Fruit fly (Drosophila melanogaster) whole organism, embryonic: ENCODE results near the gene Drice.

Experiments
- Atf3 ChIP-seq: fragments of 200-800 bp; sonication (Bioruptor generic); optimal IDR thresholded peaks from 3 replicates; lab custom pipeline; 2016; ENCODE audit warnings: missing biosample characterization, missing genetic modification characterization
- Bgb ChIP-seq: fragments of 200-800 bp; sonication (Bioruptor generic); IDR thresholded peaks from 2 replicates; pipeline ENCODE4 v1.3.6; 2022; ENCODE audit warnings: missing biosample characterization, missing genetic modification characterization; ENCODE audit not compliant: partially characterized antibody
- CG10209 ChIP-seq: fragments of 200-800 bp; sonication (Bioruptor generic); optimal IDR thresholded peaks from 3 replicates; lab custom pipeline; 2017; ENCODE audit warnings: missing biosample characterization, mild to moderate bottlenecking, missing genetic modification characterization, missing genetic modification reagents
- CG11696 ChIP-seq: fragments of 200-800 bp; sonication (Bioruptor generic); IDR thresholded peaks from 2 replicates; pipeline ENCODE4 v1.3.6; 2022; ENCODE audit warnings: missing biosample characterization, missing genetic modification characterization
- CG11723 ChIP-seq: fragments of 200-800 bp; sonication (Bioruptor generic); optimal IDR thresholded peaks from 2 replicates; lab custom pipeline; 2017; ENCODE audit warnings: missing biosample characterization, mild to moderate bottlenecking, missing genetic modification characterization
- CG12236 ChIP-seq: fragments of 200-800 bp; sonication (Bioruptor generic); optimal IDR thresholded peaks from 2 replicates; lab custom pipeline; 2016; ENCODE audit warnings: missing biosample characterization, missing genetic modification characterization
- CG1233 ChIP-seq: fragments of 200-800 bp; sonication (Bioruptor generic); optimal IDR thresholded peaks from 4 replicates; lab custom pipeline; 2018; ENCODE audit warnings: missing biosample characterization, mild to moderate bottlenecking, missing genetic modification characterization
- CG13894 ChIP-seq: fragments of 200-800 bp; sonication (Bioruptor generic); optimal IDR thresholded peaks from 3 replicates; lab custom pipeline; 2018; ENCODE audit warnings: missing biosample characterization, mild to moderate bottlenecking, missing genetic modification characterization, moderate library complexity
- CG15011 ChIP-seq: fragments of 200-800 bp; sonication (Bioruptor generic); optimal IDR thresholded peaks from 3 replicates; lab custom pipeline; 2018; ENCODE audit warnings: missing biosample characterization, mild to moderate bottlenecking, missing genetic modification characterization
- CG1602 ChIP-seq: fragments of 200-800 bp; sonication (Bioruptor generic); optimal IDR thresholded peaks from 3 replicates; lab custom pipeline; 2016; ENCODE audit warnings: missing biosample characterization, missing genetic modification characterization
- CG17361 ChIP-seq: fragments of 200-800 bp; sonication (Bioruptor generic); IDR thresholded peaks from 3 replicates; pipeline ENCODE4 v1.3.6; 2022; ENCODE audit warnings: missing biosample characterization, missing genetic modification characterization
- CG1792 ChIP-seq: fragments of 200-800 bp; sonication (Bioruptor generic); optimal IDR thresholded peaks from 2 replicates; lab custom pipeline; 2016; ENCODE audit warnings: missing biosample characterization, missing genetic modification characterization
- CG1832 ChIP-seq: fragments of 200-800 bp; sonication (Bioruptor generic); optimal IDR thresholded peaks from 2 replicates; lab custom pipeline; 2017; ENCODE audit warnings: missing biosample characterization, mild to moderate bottlenecking, missing genetic modification characterization, inconsistent platforms
- CG18599 ChIP-seq: fragments of 200-800 bp; sonication (Bioruptor generic); optimal IDR thresholded peaks from 3 replicates; lab custom pipeline; 2017; ENCODE audit warnings: missing biosample characterization, missing genetic modification characterization, mild to moderate bottlenecking, moderate library complexity, missing genetic modification reagents
- CG2199 ChIP-seq: fragments of 200-800 bp; sonication (Bioruptor generic); IDR thresholded peaks from 3 replicates; pipeline ENCODE4 v1.3.6; 2022; ENCODE audit warnings: missing biosample characterization, missing genetic modification characterization
- CG31388 ChIP-seq: fragments of 200-800 bp; sonication (Bioruptor generic); optimal IDR thresholded peaks from 2 replicates; lab custom pipeline; 2016; ENCODE audit warnings: missing biosample characterization, missing genetic modification characterization
- CG31441 ChIP-seq: fragments of 200-800 bp; sonication (Bioruptor generic); IDR thresholded peaks from 2 replicates; pipeline ENCODE4 v1.3.6; 2022; ENCODE audit warnings: missing biosample characterization, missing genetic modification characterization
- CG6813 ChIP-seq: fragments of 200-800 bp; sonication (Bioruptor generic); optimal IDR thresholded peaks from 2 replicates; lab custom pipeline; 2017; ENCODE audit warnings: missing biosample characterization, missing genetic modification characterization, mild to moderate bottlenecking, moderate library complexity, missing genetic modification reagents
- CkIIα-i1 ChIP-seq: fragments of 200-800 bp; sonication (Bioruptor generic); IDR thresholded peaks from 2 replicates; pipeline ENCODE4 v1.3.6; 2022; ENCODE audit warnings: missing biosample characterization, missing genetic modification characterization
- Dad ChIP-seq: fragments of 200-800 bp; sonication (Bioruptor generic); optimal IDR thresholded peaks from 3 replicates; lab custom pipeline; 2016; ENCODE audit warnings: missing biosample characterization, missing genetic modification characterization
- Deaf1 ChIP-seq: fragments of 200-800 bp; optimal IDR thresholded peaks from 3 replicates; lab custom pipeline; 2019; ENCODE audit warnings: missing biosample characterization, mild to moderate bottlenecking, missing genetic modification characterization, moderate library complexity
- E2f1 ChIP-seq: fragments of 200-800 bp; sonication (Bioruptor generic); IDR thresholded peaks from 2 replicates; pipeline ENCODE4 v1.3.6; 2022; ENCODE audit warnings: missing biosample characterization, missing genetic modification characterization
- HLH3B ChIP-seq: fragments of 200-800 bp; sonication (Bioruptor generic); IDR thresholded peaks from 2 replicates; pipeline ENCODE4 v1.3.6; 2022; ENCODE audit warnings: missing biosample characterization, missing genetic modification characterization
- Hey ChIP-seq: fragments of 200-800 bp; sonication (Bioruptor generic); optimal IDR thresholded peaks from 3 replicates; lab custom pipeline; 2018; ENCODE audit warnings: missing biosample characterization, mild to moderate bottlenecking, missing genetic modification characterization
- HmgZ ChIP-seq: fragments of 200-800 bp; sonication (Bioruptor generic); optimal IDR thresholded peaks from 2 replicates; lab custom pipeline; 2018; ENCODE audit warnings: missing biosample characterization, mild to moderate bottlenecking, missing genetic modification characterization
- Max ChIP-seq: fragments of 200-800 bp; sonication (Bioruptor generic); optimal IDR thresholded peaks from 2 replicates; lab custom pipeline; 2016; ENCODE audit warnings: missing biosample characterization, mild to moderate bottlenecking, missing genetic modification characterization
- Scr ChIP-seq: fragments of 200-800 bp; sonication (Bioruptor generic); IDR thresholded peaks from 2 replicates; pipeline ENCODE4 v1.3.6; 2022; ENCODE audit warnings: missing biosample characterization, missing genetic modification characterization; ENCODE audit not compliant: partially characterized antibody
- Sox100B ChIP-seq: fragments of 200-800 bp; sonication (Bioruptor generic); optimal IDR thresholded peaks from 3 replicates; lab custom pipeline; 2018; ENCODE audit warnings: missing biosample characterization, mild to moderate bottlenecking, missing genetic modification characterization
- Spps ChIP-seq: fragments of 200-800 bp; sonication (Bioruptor generic); optimal IDR thresholded peaks from 2 replicates; lab custom pipeline; 2018; ENCODE audit warnings: missing biosample characterization, mild to moderate bottlenecking, missing genetic modification characterization
- Trl ChIP-seq, 3 experiments: fragments of >200 bp in 2 of 3; fragments of 200-800 bp in 1 of 3; sonication (Bioruptor generic) in 1 of 3; optimal IDR thresholded peaks; 2 replicates in 1 of 3; 3 replicates in 2 of 3; lab custom pipeline; 2016 to 2017; ENCODE audit warnings: missing biosample characterization in 1 of 3, missing genetic modification characterization in 1 of 3
- ab ChIP-seq: fragments of 200-800 bp; sonication (Bioruptor generic); optimal IDR thresholded peaks from 2 replicates; lab custom pipeline; 2016; ENCODE audit warnings: missing biosample characterization, missing genetic modification characterization
- bbx ChIP-seq: fragments of 200-800 bp; sonication (Bioruptor generic); IDR thresholded peaks from 2 replicates; pipeline ENCODE4 v1.3.6; 2022; ENCODE audit warnings: missing biosample characterization, missing genetic modification characterization; ENCODE audit not compliant: partially characterized antibody
- bowl ChIP-seq: fragments of 200-800 bp; sonication (Bioruptor generic); IDR thresholded peaks from 2 replicates; pipeline ENCODE4 v1.3.6; 2022; ENCODE audit warnings: missing biosample characterization, missing genetic modification characterization
- caup ChIP-seq: fragments of 200-800 bp; sonication (Bioruptor generic); optimal IDR thresholded peaks from 3 replicates; lab custom pipeline; 2017; ENCODE audit warnings: missing biosample characterization, mild to moderate bottlenecking, missing genetic modification characterization, moderate library complexity; ENCODE audit not compliant: severe bottlenecking
- chm ChIP-seq: fragments of 200-800 bp; sonication (Bioruptor generic); IDR thresholded peaks from 2 replicates; pipeline ENCODE4 v1.3.6; 2022; ENCODE audit warnings: missing biosample characterization, missing genetic modification characterization
- dpn ChIP-seq, 2 experiments: fragments of 200-800 bp; sonication (Bioruptor generic); optimal IDR thresholded peaks; 3 replicates each; lab custom pipeline; 2016; ENCODE audit warnings: missing biosample characterization in 2 of 2, missing genetic modification characterization in 2 of 2
- ewg ChIP-seq: fragments of 200-800 bp; sonication (Bioruptor generic); optimal IDR thresholded peaks from 3 replicates; lab custom pipeline; 2017; ENCODE audit warnings: mild to moderate bottlenecking, missing biosample characterization, missing genetic modification reagents, missing genetic modification characterization
- gfzf ChIP-seq: fragments of 200-800 bp; sonication (Bioruptor generic); optimal IDR thresholded peaks from 2 replicates; lab custom pipeline; 2016; ENCODE audit warnings: missing biosample characterization, mild to moderate bottlenecking, missing genetic modification characterization, moderate library complexity
- lola ChIP-seq, 3 experiments: fragments of >200 bp in 2 of 3; fragments of 200-800 bp in 1 of 3; sonication (Bioruptor generic) in 1 of 3; optimal IDR thresholded peaks; 2 replicates each; lab custom pipeline; 2017 to 2019; ENCODE audit warnings: missing biosample characterization in 3 of 3, missing genetic modification characterization in 3 of 3, mild to moderate bottlenecking in 1 of 3, moderate library complexity in 1 of 3
- nom ChIP-seq: fragments of 200-800 bp; sonication (Bioruptor generic); optimal IDR thresholded peaks from 2 replicates; lab custom pipeline; 2017; ENCODE audit warnings: missing biosample characterization, missing genetic modification characterization, mild to moderate bottlenecking, moderate library complexity, missing genetic modification reagents
- oc ChIP-seq: fragments of 200-800 bp; sonication (Bioruptor generic); optimal IDR thresholded peaks from 2 replicates; lab custom pipeline; 2018; ENCODE audit warnings: missing biosample characterization, mild to moderate bottlenecking, missing genetic modification characterization, moderate library complexity
- pb ChIP-seq: fragments of 200-800 bp; sonication (Bioruptor generic); optimal IDR thresholded peaks from 3 replicates; lab custom pipeline; 2016; ENCODE audit warnings: missing biosample characterization, missing genetic modification characterization
- prd ChIP-seq, 3 experiments: fragments of >200 bp in 2 of 3; fragments of 200-800 bp in 1 of 3; sonication (Bioruptor generic) in 1 of 3; optimal IDR thresholded peaks in 2 of 3; IDR thresholded peaks in 1 of 3; 2 replicates in 2 of 3; 3 replicates in 1 of 3; pipeline versions ENCODE4 v1.3.6 to Lab custom; 2017 to 2022; ENCODE audit warnings: missing biosample characterization in 1 of 3, missing genetic modification characterization in 1 of 3
- row ChIP-seq: fragments of 200-800 bp; sonication (Bioruptor generic); IDR thresholded peaks from 3 replicates; pipeline ENCODE4 v1.3.6; 2022; ENCODE audit warnings: missing biosample characterization, missing genetic modification characterization
- sqz ChIP-seq: fragments of 200-800 bp; sonication (Bioruptor generic); optimal IDR thresholded peaks from 3 replicates; lab custom pipeline; 2018; ENCODE audit warnings: missing biosample characterization, mild to moderate bottlenecking, missing genetic modification characterization
- ssp ChIP-seq: fragments of 200-800 bp; sonication (Bioruptor generic); IDR thresholded peaks from 2 replicates; pipeline ENCODE4 v1.3.6; 2022; ENCODE audit warnings: missing biosample characterization, missing genetic modification characterization
- sug ChIP-seq: fragments of 200-800 bp; optimal IDR thresholded peaks from 2 replicates; lab custom pipeline; 2019; ENCODE audit warnings: missing biosample characterization, mild to moderate bottlenecking, missing genetic modification characterization, moderate library complexity
- trem ChIP-seq: fragments of 200-800 bp; optimal IDR thresholded peaks from 3 replicates; lab custom pipeline; 2019; ENCODE audit warnings: missing biosample characterization, mild to moderate bottlenecking, missing genetic modification characterization, moderate library complexity
- trh ChIP-seq: fragments of 200-800 bp; sonication (Bioruptor generic); optimal IDR thresholded peaks from 2 replicates; lab custom pipeline; 2016; ENCODE audit warnings: missing biosample characterization, missing genetic modification characterization

The Drice gene

DNA sequence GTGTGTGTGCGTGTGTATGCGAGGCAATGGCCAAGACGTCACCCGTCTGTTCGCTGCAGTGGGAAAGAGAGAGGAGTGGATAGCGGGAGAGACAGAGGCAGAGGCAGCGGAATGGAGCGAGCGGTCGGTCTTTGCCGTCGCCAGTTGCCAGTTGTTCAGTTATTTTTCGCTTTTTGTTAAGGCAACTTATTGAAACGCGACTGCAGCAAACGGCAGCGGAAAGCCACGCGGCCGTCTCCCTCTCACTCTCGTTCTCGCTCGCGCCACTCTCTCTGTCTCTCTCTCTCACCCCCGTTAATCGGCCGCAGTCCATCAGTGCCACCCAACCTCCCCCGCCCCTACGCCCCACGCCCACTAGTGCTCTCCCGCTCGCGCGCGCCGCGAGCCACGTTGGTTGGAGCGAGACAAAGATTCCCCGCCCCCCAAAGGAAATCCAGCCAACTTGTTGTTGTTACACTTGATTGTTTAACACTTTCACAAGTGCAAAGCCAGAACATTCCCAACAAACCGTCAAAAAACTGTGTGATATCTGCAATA lies 26.6 kb upstream of the Drice start (continued):
- no peak for TF ChIP-seq ssp
- TF ChIP-seq sqz (GFP tag; lab: Kevin White, UChicago): no peak
- TF ChIP-seq oc (tag; lab: Kevin White, UChicago): peak; percentile 61
- TF ChIP-seq CG11696 (GFP tag; lab: Robert Waterston, UW): no peak
- peak; percentile 80 for TF ChIP-seq HmgZ
- TF ChIP-seq trh: no peak
- no peak for TF ChIP-seq pb (GFP tag; lab: Kevin White, UChicago)
- peak; percentile 84; the same call in 2 of the 3 replicates for TF ChIP-seq CG2199 (GFP tag; lab: Robert Waterston, UW)
- TF ChIP-seq E2f1 (GFP tag; lab: Robert Waterston, UW): no peak
- peak; percentile 58 for TF ChIP-seq sug (tag; lab: Kevin White, UChicago)
- peak; percentile 51 for TF ChIP-seq Hey (tag; lab: Kevin White, UChicago)
- TF ChIP-seq CG31388 (GFP tag; lab: Kevin White, UChicago): no peak
- no peak for TF ChIP-seq Atf3
- no peak for TF ChIP-seq CkIIα-i1 (GFP tag; lab: Robert Waterston, UW)
- TF ChIP-seq CG1233 (GFP tag; lab: Kevin White, UChicago): no peak
- TF ChIP-seq Sox100B (GFP tag; lab: Kevin White, UChicago): no peak
- peak; percentile 47 for TF ChIP-seq Scr (GFP tag; lab: Robert Waterston, UW)
- no peak for TF ChIP-seq CG12236 (GFP tag; lab: Kevin White, UChicago)
- TF ChIP-seq CG11723: no peak
- peak; percentile 86 to 92 for TF ChIP-seq Trl (optimal IDR thresholded peaks at IDR 0.05; lab: Kevin White, UChicago)
- peak; percentile 34 for TF ChIP-seq Trl (GFP tag; optimal IDR thresholded peaks at IDR 0.05; lab: Kevin White, UChicago)
- TF ChIP-seq trem (tag; lab: Kevin White, UChicago): no peak
- no peak for TF ChIP-seq ab (GFP tag; lab: Kevin White, UChicago)
- no peak for TF ChIP-seq ewg
- TF ChIP-seq bbx (GFP tag; lab: Robert Waterston, UW): peak; percentile 60; the same call in 1 of the 2 replicates
- TF ChIP-seq CG15011: no peak
- no peak for TF ChIP-seq Dad (GFP tag; lab: Kevin White, UChicago)
- TF ChIP-seq Spps (tag; lab: Kevin White, UChicago): no peak
- peak; percentile 75 for TF ChIP-seq nom (GFP tag; lab: Kevin White, UChicago)
- no peak for TF ChIP-seq gfzf (GFP tag; lab: Kevin White, UChicago)
- no peak for TF ChIP-seq prd (optimal IDR thresholded peaks at IDR 0.05; lab: Kevin White, UChicago)
- TF ChIP-seq prd (GFP tag; IDR thresholded peaks at IDR 0.05; lab: Robert Waterston, UW): no peak
- peak; percentile 62; the same call in 1 of the 2 replicates for TF ChIP-seq chm (GFP tag; lab: Robert Waterston, UW)
- TF ChIP-seq CG13894 (tag; lab: Kevin White, UChicago): peak; percentile 55
- TF ChIP-seq Deaf1 (tag; lab: Kevin White, UChicago): peak; percentile 63
- no peak for TF ChIP-seq CG6813 (GFP tag; lab: Kevin White, UChicago)
- TF ChIP-seq Max (GFP tag; lab: Kevin White, UChicago): no peak
- no peak for TF ChIP-seq CG17361 (GFP tag; lab: Robert Waterston, UW)
- TF ChIP-seq HLH3B (GFP tag; lab: Robert Waterston, UW): no peak
- no peak for TF ChIP-seq CG1602 (GFP tag; lab: Kevin White, UChicago)
- TF ChIP-seq CG1792 (GFP tag; lab: Kevin White, UChicago): no peak
- peak; percentile 18 for TF ChIP-seq caup (GFP tag; lab: Kevin White, UChicago)
- no peak; the same call in 2 of the 3 replicates for TF ChIP-seq row (GFP tag; lab: Robert Waterston, UW)
- peak; percentile 6 for TF ChIP-seq CG10209 (GFP tag; lab: Kevin White, UChicago)
- TF ChIP-seq dpn (GFP tag; optimal IDR thresholded peaks at IDR 0.05; lab: Kevin White, UChicago): no peak
- TF ChIP-seq Bgb (GFP tag; lab: Robert Waterston, UW): peak; percentile 72
- no peak for TF ChIP-seq CG31441 (GFP tag; lab: Robert Waterston, UW)
- peak; percentile 99 for TF ChIP-seq CG1832 (GFP tag; lab: Kevin White, UChicago)
- no peak for TF ChIP-seq lola (GFP tag; optimal IDR thresholded peaks at IDR 0.05; lab: Kevin White, UChicago)
- TF ChIP-seq bowl (GFP tag; lab: Robert Waterston, UW): no peak
- peak; percentile 69 for TF ChIP-seq CG18599 (GFP tag; lab: Kevin White, UChicago)
